Fruit fly (Drosophila melanogaster): ENCODE measurements around the gene Hsp68.

Hsp68 gene

DNA sequence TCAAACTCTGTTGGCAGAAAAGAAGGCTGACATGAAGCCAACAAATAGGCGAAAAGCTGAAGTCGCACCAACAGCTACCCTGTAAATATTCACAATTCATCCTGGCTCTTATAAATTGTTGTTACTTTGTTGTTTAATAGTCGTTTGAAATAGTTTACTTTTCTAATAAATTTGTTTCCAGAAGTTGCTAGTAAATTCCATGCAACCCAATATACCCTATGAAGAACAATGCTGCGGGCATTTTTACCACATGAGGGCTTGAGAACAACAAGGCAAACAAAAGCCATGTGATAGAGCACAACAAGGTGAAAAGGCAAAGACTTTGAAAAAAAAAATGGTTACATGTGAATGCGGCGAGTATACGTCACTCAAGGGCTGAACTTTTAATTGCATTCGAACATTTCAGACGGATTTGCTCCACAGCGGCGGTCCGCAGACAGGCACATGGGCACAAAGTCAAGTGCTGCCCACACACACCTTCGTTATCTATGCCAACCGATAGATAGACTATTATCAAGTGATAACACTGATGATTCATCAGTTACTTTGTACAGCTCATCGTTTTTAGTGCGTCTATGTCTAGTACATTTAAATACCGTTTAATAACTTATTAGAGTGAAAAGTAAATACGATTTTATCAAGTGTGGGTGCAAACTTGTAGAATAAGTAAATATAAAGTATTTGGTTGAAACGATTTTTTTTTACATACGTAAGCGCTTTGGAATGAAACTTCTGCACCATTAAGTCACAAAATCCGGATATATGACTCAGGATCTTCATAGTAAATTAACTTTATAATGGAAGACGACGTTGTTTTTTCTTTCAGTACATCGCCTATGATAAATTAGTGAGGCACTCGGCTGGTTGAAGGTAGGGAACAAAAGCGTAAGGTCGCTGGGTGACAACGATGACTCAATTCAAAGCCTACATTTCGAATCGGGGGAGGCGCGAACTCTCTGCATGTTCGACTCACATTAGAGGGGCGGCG lies 42.2 kb upstream of the Hsp68 start (continued):
- TF ChIP-seq CG4282 (GFP tag; optimal IDR thresholded peaks at IDR 0.05), result peak; percentile 62
- 0 out of 4 replicates have a peak, but pooled peaks have one; percentile 58 for TF ChIP-seq chinmo (GFP tag; IDR thresholded peaks at IDR 0.05; ENCODE audit: partially characterized antibody)
- TF ChIP-seq otp (GFP tag; IDR thresholded peaks at IDR 0.05), result peak; percentile 72; the same call in 2 of the 3 replicates
- peak; percentile 37 for TF ChIP-seq CG13296 (GFP tag; optimal IDR thresholded peaks at IDR 0.05)
- peak; percentile 76 for TF ChIP-seq tx (GFP tag; optimal IDR thresholded peaks at IDR 0.05)
- peak; percentile 70 for TF ChIP-seq CG13424 (tag; optimal IDR thresholded peaks at IDR 0.05)
- peak; percentile 84 for TF ChIP-seq Camta (GFP tag; optimal IDR thresholded peaks at IDR 0.05)
- TF ChIP-seq CG30020 (tag; optimal IDR thresholded peaks at IDR 0.05), result no peak
- TF ChIP-seq bowl (GFP tag; IDR thresholded peaks at IDR 0.05), result 0 out of 2 replicates have a peak, but pooled peaks have one; percentile 50
- TF ChIP-seq kah (GFP tag; optimal IDR thresholded peaks at IDR 0.05), result no peak
- peak; percentile 82 for TF ChIP-seq Oli (tag; optimal IDR thresholded peaks at IDR 0.05)
- peak; percentile 85 for TF ChIP-seq Sox102F (GFP tag; optimal IDR thresholded peaks at IDR 0.05)
- no peak for TF ChIP-seq CG16813 (GFP tag; IDR thresholded peaks at IDR 0.05; ENCODE audit: partially characterized antibody)
- TF ChIP-seq pum (GFP tag; optimal IDR thresholded peaks at IDR 0.05), result peak; percentile 66
- TF ChIP-seq org-1 (GFP tag; optimal IDR thresholded peaks at IDR 0.05), result peak; percentile 36
- peak; percentile 55 for TF ChIP-seq dmrt11E (tag; optimal IDR thresholded peaks at IDR 0.05)
- TF ChIP-seq Sox100B (GFP tag; optimal IDR thresholded peaks at IDR 0.05), result peak; percentile 21
- no peak for TF ChIP-seq abd-A (tag; optimal IDR thresholded peaks at IDR 0.05)
- TF ChIP-seq sd (tag; optimal IDR thresholded peaks at IDR 0.05), result peak; percentile 28
- TF ChIP-seq run (tag; optimal IDR thresholded peaks at IDR 0.05), result no peak
- TF ChIP-seq CG6854 (GFP tag; optimal IDR thresholded peaks at IDR 0.05), result peak; percentile 27
- TF ChIP-seq nom (GFP tag; optimal IDR thresholded peaks at IDR 0.05), result no peak
- TF ChIP-seq bsh (GFP tag; optimal IDR thresholded peaks at IDR 0.05), result peak; percentile 17 to 87
- TF ChIP-seq CG6791 (GFP tag; IDR thresholded peaks at IDR 0.05; ENCODE audit: partially characterized antibody), result no peak
- no peak for TF ChIP-seq Bgb (GFP tag; IDR thresholded peaks at IDR 0.05; ENCODE audit: partially characterized antibody)
- TF ChIP-seq Atf6 (GFP tag; IDR thresholded peaks at IDR 0.05), result peak; percentile 85
- peak; percentile 70 for TF ChIP-seq Dad (GFP tag; optimal IDR thresholded peaks at IDR 0.05)
- peak; percentile 82 for TF ChIP-seq chm (GFP tag; IDR thresholded peaks at IDR 0.05)
- peak; percentile 61; the same call in 1 of the 2 replicates for TF ChIP-seq CkIIα-i1 (GFP tag; IDR thresholded peaks at IDR 0.05)
- TF ChIP-seq Fer2 (tag; optimal IDR thresholded peaks at IDR 0.05), result no peak
- peak; percentile 41 for TF ChIP-seq BtbVII (GFP tag; optimal IDR thresholded peaks at IDR 0.05)
- peak; percentile 44; the same call in 1 of the 2 replicates for TF ChIP-seq Poxn (GFP tag; IDR thresholded peaks at IDR 0.05)
- TF ChIP-seq D19A (tag; optimal IDR thresholded peaks at IDR 0.05), result peak; percentile 82
- TF ChIP-seq nerfin-1 (tag; optimal IDR thresholded peaks at IDR 0.05), result peak; percentile 18
- no peak for TF ChIP-seq z (GFP tag; IDR thresholded peaks at IDR 0.05)
- TF ChIP-seq Blimp-1 (GFP tag; optimal IDR thresholded peaks at IDR 0.05), result peak; percentile 83
- TF ChIP-seq mam (GFP tag; optimal IDR thresholded peaks at IDR 0.05), result peak; percentile 89
- no peak for TF ChIP-seq CG7928 (GFP tag; optimal IDR thresholded peaks at IDR 0.05)
- peak; percentile 71 for TF ChIP-seq Bdp1 (GFP tag; optimal IDR thresholded peaks at IDR 0.05)
- peak; percentile 58 for TF ChIP-seq dm (GFP tag; optimal IDR thresholded peaks at IDR 0.05)
- peak; percentile 82 for TF ChIP-seq CG17359 (tag; optimal IDR thresholded peaks at IDR 0.05)
- TF ChIP-seq Myb (GFP tag; optimal IDR thresholded peaks at IDR 0.05), result peak; percentile 51
- TF ChIP-seq CHES-1-like (GFP tag; optimal IDR thresholded peaks at IDR 0.05), result peak; percentile 78
- TF ChIP-seq D (optimal IDR thresholded peaks at IDR 0.05), result no peak
- TF ChIP-seq D (GFP tag; optimal IDR thresholded peaks at IDR 0.05), result peak; percentile 45
- no peak for TF ChIP-seq fd102C (GFP tag; optimal IDR thresholded peaks at IDR 0.05)
- no peak for TF ChIP-seq pzg (GFP tag; optimal IDR thresholded peaks at IDR 0.05)

Data from whole organism, embryonic.